Worm (Caenorhabditis elegans): ENCODE data around the gene hpo-12.

The hpo-12 gene

DNA sequence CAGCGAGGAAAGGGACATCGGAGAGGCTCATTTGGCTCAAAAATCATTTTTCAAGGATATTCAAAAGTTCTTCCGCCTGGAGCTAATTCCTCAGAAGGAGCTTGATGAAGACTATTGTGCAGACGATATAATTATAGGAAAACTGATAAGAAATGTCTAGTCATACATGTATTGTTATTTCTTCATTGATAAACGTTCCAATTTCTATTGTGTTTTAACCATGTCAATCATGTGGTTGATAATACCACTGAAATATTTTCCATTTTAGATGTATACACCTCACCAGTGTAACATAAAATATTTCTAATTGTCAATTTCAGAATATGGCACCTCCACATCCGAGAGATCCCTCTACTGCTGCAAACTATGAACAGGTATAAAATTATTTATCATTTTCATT, 3.6 kb upstream of the hpo-12 start, which contains the start of gene ltah-1.1:
TSS of gene ltah-1.1 (plus strand) at position 283 of the 400 bp plus-strand sequence.
- no peak for TF ChIP-seq ceh-13 (GFP tag; optimal IDR thresholded peaks at IDR 0.05)
- TF ChIP-seq flt-1 (GFP tag; IDR thresholded peaks at IDR 0.05): no peak
- TF ChIP-seq aly-1 (tag; optimal IDR thresholded peaks at IDR 0.05): no peak
- TF ChIP-seq sea-1 (GFP tag; conservative IDR thresholded peaks at IDR 0.05): no peak
- no peak for TF ChIP-seq hnd-1 (tag; optimal IDR thresholded peaks at IDR 0.05)
- no peak for TF ChIP-seq pes-1 (GFP tag; IDR thresholded peaks at IDR 0.05)
- TF ChIP-seq ets-7 (tag; optimal IDR thresholded peaks at IDR 0.05): no peak
- no peak for TF ChIP-seq hmbx-1 (tag; optimal IDR thresholded peaks at IDR 0.05)
- TF ChIP-seq ama-1 (optimal IDR thresholded peaks at IDR 0.05): no peak
- TF ChIP-seq ceh-36 (tag; optimal IDR thresholded peaks at IDR 0.05): no peak
- TF ChIP-seq B0310.2 (tag; optimal IDR thresholded peaks at IDR 0.05): no peak
- TF ChIP-seq tra-4 (tag; optimal IDR thresholded peaks at IDR 0.05): no peak

DNA sequence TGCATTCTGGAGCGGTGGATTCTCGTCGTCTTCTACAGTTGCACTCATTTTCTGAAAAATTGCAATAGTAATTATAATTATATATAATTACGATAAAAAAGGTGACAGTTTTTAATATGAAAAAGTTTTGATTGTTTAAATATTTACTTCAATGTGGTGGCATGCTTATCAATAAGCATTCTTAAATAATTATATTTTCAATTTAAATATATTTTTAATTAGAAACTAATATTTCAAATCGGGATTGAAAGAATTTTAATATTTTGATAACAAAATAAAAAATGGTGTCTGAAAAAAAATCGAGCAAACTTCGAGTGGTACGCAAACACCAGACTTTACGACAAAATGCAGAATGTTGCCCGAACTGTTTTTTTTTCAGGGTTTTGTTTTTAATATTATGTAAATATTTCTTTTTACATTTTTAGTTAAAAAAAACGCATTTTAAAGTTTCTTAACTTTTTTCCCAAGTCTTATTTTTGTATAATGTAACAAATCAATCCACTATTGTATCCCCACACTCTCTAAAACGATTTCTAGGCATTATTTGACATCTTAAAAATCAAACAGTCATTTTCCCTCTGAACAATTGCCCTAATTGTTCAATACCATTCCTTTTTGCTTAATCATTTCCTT, 700 bp upstream of the hpo-12 start, which contains the start of the genes C42C1.12 and C42C1.19:
TSS of gene C42C1.12 (minus strand) at position 51 of the 633 bp plus-strand sequence.
TSS of gene C42C1.19 (plus strand) at position 583 of the 633 bp plus-strand sequence.
- TF ChIP-seq F13C5.2 (tag; optimal IDR thresholded peaks at IDR 0.05): no peak
- TF ChIP-seq ets-7 (tag; optimal IDR thresholded peaks at IDR 0.05): no peak
- no peak for TF ChIP-seq hnd-1 (tag; optimal IDR thresholded peaks at IDR 0.05)
- TF ChIP-seq hmbx-1 (tag; optimal IDR thresholded peaks at IDR 0.05): no peak
- no peak for TF ChIP-seq hmg-4 (GFP tag; optimal IDR thresholded peaks at IDR 0.05)
- TF ChIP-seq tbx-11 (GFP tag; IDR thresholded peaks at IDR 0.05): no peak
- no peak for TF ChIP-seq ama-1 (optimal IDR thresholded peaks at IDR 0.05)
- TF ChIP-seq ceh-13 (GFP tag; optimal IDR thresholded peaks at IDR 0.05): no peak
- TF ChIP-seq sea-1 (GFP tag; conservative IDR thresholded peaks at IDR 0.05): no peak
- TF ChIP-seq scrt-1 (GFP tag; IDR thresholded peaks at IDR 0.05): no peak

DNA sequence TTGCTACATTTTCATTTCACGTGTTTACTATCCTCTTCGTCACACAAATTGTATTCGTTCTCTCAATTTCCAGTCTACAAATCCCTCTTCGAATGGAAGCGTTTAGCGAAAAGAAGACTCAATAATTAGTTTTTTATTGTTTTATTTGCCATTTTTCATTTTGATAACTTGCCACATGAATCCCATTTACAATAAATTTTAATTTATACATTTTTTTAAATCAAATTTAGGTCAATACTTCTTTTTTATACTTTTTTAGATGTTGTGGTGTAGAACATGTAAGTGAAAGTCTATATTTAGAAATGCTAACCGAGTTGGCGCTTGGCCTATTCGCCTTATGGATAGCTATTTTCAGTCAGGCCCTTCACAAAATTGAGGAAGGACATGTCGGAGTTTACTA, 4.7 kb downstream of the hpo-12 start, which contains the start of gene erl-1:
TSS of gene erl-1 (plus strand) at position 301 of the 400 bp plus-strand sequence.
- TF ChIP-seq aly-1 (tag; optimal IDR thresholded peaks at IDR 0.05) (no peak), hmbx-1 (tag; optimal IDR thresholded peaks at IDR 0.05) (no peak), tbx-11 (GFP tag; IDR thresholded peaks at IDR 0.05) (no peak), F13C5.2 (tag; optimal IDR thresholded peaks at IDR 0.05) (no peak), flt-1 (GFP tag; IDR thresholded peaks at IDR 0.05) (no peak), tbx-37 (GFP tag; conservative IDR thresholded peaks at IDR 0.05) (no peak), tra-4 (tag; optimal IDR thresholded peaks at IDR 0.05) (no peak), pes-1 (GFP tag; IDR thresholded peaks at IDR 0.05) (no peak), ceh-13 (GFP tag; optimal IDR thresholded peaks at IDR 0.05) (no peak), hmg-4 (GFP tag; optimal IDR thresholded peaks at IDR 0.05) (no peak), scrt-1 (GFP tag; IDR thresholded peaks at IDR 0.05) (no peak), ama-1 (optimal IDR thresholded peaks at IDR 0.05) (no peak)

DNA sequence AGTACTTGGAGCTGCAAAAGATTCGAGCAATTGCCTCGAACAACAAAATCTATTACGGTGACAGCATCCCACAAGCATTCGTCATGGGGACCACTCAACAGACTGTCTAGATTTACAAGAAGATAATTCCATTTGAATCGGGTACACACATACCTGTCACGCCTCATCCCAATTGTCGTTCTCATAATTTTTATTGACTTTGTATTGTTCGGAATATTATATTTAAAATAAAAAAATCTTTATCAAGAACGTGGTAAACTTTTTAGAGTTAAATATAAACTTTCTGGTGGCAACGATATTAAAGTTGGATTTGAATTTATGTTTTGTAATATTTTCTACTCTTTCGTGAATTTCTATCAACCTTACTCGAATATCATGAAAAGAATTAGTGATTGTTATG, 6.2 kb downstream of the hpo-12 start, which contains the start of gene C42C1.9:
TSS of gene C42C1.9 (plus strand) at position 301 of the 400 bp plus-strand sequence.
- no peak for TF ChIP-seq B0310.2 (tag; optimal IDR thresholded peaks at IDR 0.05)
- TF ChIP-seq ets-7 (tag; optimal IDR thresholded peaks at IDR 0.05): no peak
- no peak for TF ChIP-seq hnd-1 (tag; optimal IDR thresholded peaks at IDR 0.05)
- TF ChIP-seq tra-4 (tag; optimal IDR thresholded peaks at IDR 0.05): no peak
- no peak for TF ChIP-seq aly-1 (tag; optimal IDR thresholded peaks at IDR 0.05)
- no peak for TF ChIP-seq tbx-37 (GFP tag; conservative IDR thresholded peaks at IDR 0.05)
- TF ChIP-seq flt-1 (GFP tag; IDR thresholded peaks at IDR 0.05): no peak
- no peak for TF ChIP-seq hmg-4 (GFP tag; optimal IDR thresholded peaks at IDR 0.05)
- TF ChIP-seq F13C5.2 (tag; optimal IDR thresholded peaks at IDR 0.05): no peak
- TF ChIP-seq ceh-36 (tag; optimal IDR thresholded peaks at IDR 0.05): no peak
- TF ChIP-seq tbx-11 (GFP tag; IDR thresholded peaks at IDR 0.05): no peak

DNA sequence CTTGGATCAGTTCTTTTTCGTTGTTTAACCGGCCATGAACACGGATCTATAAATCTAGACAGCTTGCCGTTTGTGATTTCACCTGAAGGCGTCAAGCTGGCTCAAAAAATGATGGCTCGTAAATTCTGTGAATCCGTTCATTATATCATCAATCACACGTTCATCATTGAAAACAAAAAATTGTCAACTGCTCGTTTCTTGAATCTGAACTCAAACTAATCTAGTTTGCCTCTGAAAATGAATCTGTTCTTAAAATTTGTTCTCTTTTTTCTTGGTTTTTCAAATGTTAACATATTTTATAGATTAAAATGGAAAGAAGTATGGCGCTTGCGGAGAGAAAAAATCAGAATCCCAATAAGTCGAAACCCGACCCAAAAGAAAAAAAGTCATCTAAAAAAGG, 7.8 kb downstream of the hpo-12 start, which contains the start of gene C42C1.8:
TSS of gene C42C1.8 (plus strand) at position 301 of the 400 bp plus-strand sequence.
- TF ChIP-seq pes-1 (GFP tag; IDR thresholded peaks at IDR 0.05) (no peak), ama-1 (optimal IDR thresholded peaks at IDR 0.05) (no peak), hmbx-1 (tag; optimal IDR thresholded peaks at IDR 0.05) (no peak), B0310.2 (tag; optimal IDR thresholded peaks at IDR 0.05) (no peak), tbx-37 (GFP tag; conservative IDR thresholded peaks at IDR 0.05) (no peak), aly-1 (tag; optimal IDR thresholded peaks at IDR 0.05) (no peak), hmg-4 (GFP tag; optimal IDR thresholded peaks at IDR 0.05) (no peak), hnd-1 (tag; optimal IDR thresholded peaks at IDR 0.05) (no peak), ceh-13 (GFP tag; optimal IDR thresholded peaks at IDR 0.05) (no peak), ceh-36 (tag; optimal IDR thresholded peaks at IDR 0.05) (no peak), sea-1 (GFP tag; conservative IDR thresholded peaks at IDR 0.05) (no peak), tbx-11 (GFP tag; IDR thresholded peaks at IDR 0.05) (no peak), F13C5.2 (tag; optimal IDR thresholded peaks at IDR 0.05) (no peak), tra-4 (tag; optimal IDR thresholded peaks at IDR 0.05) (no peak), scrt-1 (GFP tag; IDR thresholded peaks at IDR 0.05) (no peak), flt-1 (GFP tag; IDR thresholded peaks at IDR 0.05) (no peak), ets-7 (tag; optimal IDR thresholded peaks at IDR 0.05) (no peak)

DNA sequence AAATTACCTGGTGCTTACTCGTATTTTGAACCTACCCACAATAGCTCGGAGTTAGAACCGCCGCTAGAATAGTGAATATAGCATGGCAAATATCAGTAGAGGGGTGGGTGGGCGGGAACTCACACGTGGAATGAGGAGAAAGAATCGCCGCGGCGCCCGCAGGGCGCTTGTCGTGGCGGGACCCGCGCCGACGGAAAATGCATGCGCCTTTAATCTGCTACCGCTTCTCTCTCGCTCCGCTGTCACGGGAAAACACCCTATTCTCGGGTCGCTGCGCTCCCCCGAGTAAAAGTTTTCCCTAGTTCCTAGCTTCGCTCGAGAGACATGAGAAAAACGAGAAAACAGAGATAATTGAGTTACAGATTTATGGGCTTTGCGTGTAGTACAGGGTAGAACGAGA, 11.8 kb downstream of the hpo-12 start:
- 0 out of 2 replicates have a peak, but pooled peaks have one; percentile 19 for TF ChIP-seq pes-1 (GFP tag; IDR thresholded peaks at IDR 0.05)

DNA sequence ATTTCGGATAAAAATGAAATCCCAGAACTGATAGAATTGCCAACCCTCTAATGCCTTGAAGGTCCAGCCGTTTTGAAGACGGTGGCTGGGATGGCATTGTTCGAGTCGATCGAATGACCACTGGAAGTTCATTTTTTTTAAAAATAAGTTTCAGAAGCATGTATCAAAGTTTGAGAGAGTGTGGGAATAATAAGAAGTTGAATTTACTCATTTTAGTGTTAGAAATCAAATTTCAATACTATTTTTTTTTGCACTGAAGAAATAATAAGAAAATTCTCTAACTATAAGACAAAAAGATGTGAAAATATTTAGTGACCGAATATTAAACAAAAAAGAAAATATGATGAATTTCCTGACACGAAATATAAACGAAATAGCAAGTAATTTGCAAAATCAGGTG, 18.2 kb downstream of the hpo-12 start, which contains the start of gene oac-59:
TSS of gene oac-59 (minus strand) at position 101 of the 400 bp plus-strand sequence.
- TF ChIP-seq tra-4 (tag; optimal IDR thresholded peaks at IDR 0.05): no peak
- TF ChIP-seq scrt-1 (GFP tag; IDR thresholded peaks at IDR 0.05): no peak
- TF ChIP-seq hnd-1 (tag; optimal IDR thresholded peaks at IDR 0.05): no peak
- TF ChIP-seq ama-1 (optimal IDR thresholded peaks at IDR 0.05): no peak
- no peak for TF ChIP-seq hmg-4 (GFP tag; optimal IDR thresholded peaks at IDR 0.05)
- no peak for TF ChIP-seq tbx-11 (GFP tag; IDR thresholded peaks at IDR 0.05)
- TF ChIP-seq ets-7 (tag; optimal IDR thresholded peaks at IDR 0.05): no peak
- no peak for TF ChIP-seq pes-1 (GFP tag; IDR thresholded peaks at IDR 0.05)
- no peak for TF ChIP-seq hmbx-1 (tag; optimal IDR thresholded peaks at IDR 0.05)
- no peak for TF ChIP-seq B0310.2 (tag; optimal IDR thresholded peaks at IDR 0.05)
- no peak for TF ChIP-seq tbx-37 (GFP tag; conservative IDR thresholded peaks at IDR 0.05)
- no peak for TF ChIP-seq F13C5.2 (tag; optimal IDR thresholded peaks at IDR 0.05)
